Fruit fly (Drosophila melanogaster) whole organism, embryonic: ENCODE results near the gene vsg.

Experiments
- Aef1 ChIP-seq: fragments of 200-800 bp; sonication (Bioruptor generic); IDR thresholded peaks from 3 replicates; pipeline ENCODE4 v1.3.6; 2022; ENCODE audit warnings: missing biosample characterization, missing genetic modification characterization
- Asciz ChIP-seq: fragments of 200-800 bp; sonication (Bioruptor generic); optimal IDR thresholded peaks from 2 replicates; lab custom pipeline; 2017; ENCODE audit warnings: missing biosample characterization, mild to moderate bottlenecking, missing genetic modification characterization, missing genetic modification reagents
- Bgb ChIP-seq: fragments of 200-800 bp; sonication (Bioruptor generic); IDR thresholded peaks from 2 replicates; pipeline ENCODE4 v1.3.6; 2022; ENCODE audit warnings: missing biosample characterization, missing genetic modification characterization; ENCODE audit not compliant: partially characterized antibody
- CG10267 ChIP-seq: fragments of 200-800 bp; sonication (Bioruptor generic); optimal IDR thresholded peaks from 2 replicates; lab custom pipeline; 2018; ENCODE audit warnings: missing biosample characterization, mild to moderate bottlenecking, missing genetic modification characterization, moderate library complexity
- CG10462 ChIP-seq: fragments of 200-800 bp; sonication (Bioruptor generic); optimal IDR thresholded peaks from 2 replicates; lab custom pipeline; 2016; ENCODE audit warnings: missing biosample characterization, missing genetic modification characterization
- CG11085 ChIP-seq: fragments of 200-800 bp; sonication (Bioruptor generic); IDR thresholded peaks from 2 replicates; pipeline ENCODE4 v1.3.6; 2022; ENCODE audit warnings: missing biosample characterization, missing genetic modification characterization
- CG1233 ChIP-seq: fragments of 200-800 bp; sonication (Bioruptor generic); optimal IDR thresholded peaks from 4 replicates; lab custom pipeline; 2018; ENCODE audit warnings: missing biosample characterization, mild to moderate bottlenecking, missing genetic modification characterization
- CG12769 ChIP-seq: fragments of 200-800 bp; sonication (Bioruptor generic); optimal IDR thresholded peaks from 2 replicates; lab custom pipeline; 2019; ENCODE audit warnings: missing biosample characterization, mild to moderate bottlenecking, missing genetic modification characterization, moderate library complexity
- CG14965 ChIP-seq: fragments of 200-800 bp; sonication (Bioruptor generic); optimal IDR thresholded peaks from 2 replicates; lab custom pipeline; 2016; ENCODE audit warnings: missing biosample characterization, missing genetic modification characterization, borderline replicate concordance
- CG15601 ChIP-seq: fragments of 200-800 bp; sonication (Bioruptor generic); optimal IDR thresholded peaks from 3 replicates; lab custom pipeline; 2019; ENCODE audit warnings: missing biosample characterization, mild to moderate bottlenecking, missing genetic modification characterization, moderate library complexity
- CG2120 ChIP-seq: fragments of 200-800 bp; sonication (Bioruptor generic); optimal IDR thresholded peaks from 3 replicates; lab custom pipeline; 2016; ENCODE audit warnings: missing biosample characterization, missing genetic modification characterization
- CG30403 ChIP-seq: fragments of 200-800 bp; sonication (Bioruptor generic); optimal IDR thresholded peaks from 3 replicates; lab custom pipeline; 2016; ENCODE audit warnings: missing biosample characterization, missing genetic modification characterization
- CG31365 ChIP-seq: fragments of 200-800 bp; sonication (Bioruptor generic); optimal IDR thresholded peaks from 2 replicates; lab custom pipeline; 2018; ENCODE audit warnings: missing biosample characterization, mild to moderate bottlenecking, missing genetic modification characterization
- CG31441 ChIP-seq: fragments of 200-800 bp; sonication (Bioruptor generic); IDR thresholded peaks from 2 replicates; pipeline ENCODE4 v1.3.6; 2022; ENCODE audit warnings: missing biosample characterization, missing genetic modification characterization
- CG32767 ChIP-seq: fragments of 200-800 bp; sonication (Bioruptor generic); IDR thresholded peaks from 2 replicates; pipeline ENCODE4 v1.3.6; 2022; ENCODE audit warnings: missing biosample characterization, missing genetic modification characterization
- CG32772 ChIP-seq: fragments of 200-800 bp; sonication (Bioruptor generic); IDR thresholded peaks from 2 replicates; pipeline ENCODE4 v1.3.6; 2022; ENCODE audit warnings: missing biosample characterization, missing genetic modification characterization
- CG33557 ChIP-seq: fragments of 200-800 bp; sonication (Bioruptor generic); optimal IDR thresholded peaks from 2 replicates; lab custom pipeline; 2019; ENCODE audit warnings: missing biosample characterization, mild to moderate bottlenecking, missing genetic modification characterization, moderate library complexity
- CG4424 ChIP-seq: fragments of 200-800 bp; sonication (Bioruptor generic); optimal IDR thresholded peaks from 3 replicates; lab custom pipeline; 2016; ENCODE audit warnings: missing biosample characterization, missing genetic modification characterization
- CG7372 ChIP-seq: fragments of 200-800 bp; sonication (Bioruptor generic); IDR thresholded peaks from 2 replicates; pipeline ENCODE4 v1.3.6; 2022; ENCODE audit warnings: missing biosample characterization, missing genetic modification characterization
- CG7556 ChIP-seq: fragments of 200-800 bp; sonication (Bioruptor generic); optimal IDR thresholded peaks from 2 replicates; lab custom pipeline; 2017; ENCODE audit warnings: missing biosample characterization, mild to moderate bottlenecking, missing genetic modification characterization
- CG7745 ChIP-seq: fragments of 200-800 bp; sonication (Bioruptor generic); optimal IDR thresholded peaks from 2 replicates; lab custom pipeline; 2018; ENCODE audit warnings: missing biosample characterization, mild to moderate bottlenecking, missing genetic modification characterization, moderate library complexity
- CG8290 ChIP-seq, 3 experiments: fragments of 200-800 bp; sonication (Bioruptor generic); optimal IDR thresholded peaks; 2 replicates each; lab custom pipeline; 2016 to 2019; ENCODE audit warnings: missing biosample characterization in 3 of 3, missing genetic modification characterization in 3 of 3, mild to moderate bottlenecking in 2 of 3, moderate library complexity in 1 of 3
- CG8924 ChIP-seq: fragments of 200-800 bp; optimal IDR thresholded peaks from 3 replicates; lab custom pipeline; 2019; ENCODE audit warnings: missing biosample characterization, mild to moderate bottlenecking, missing genetic modification characterization, moderate library complexity
- CG8944 ChIP-seq: fragments of 200-800 bp; sonication (Bioruptor generic); optimal IDR thresholded peaks from 3 replicates; lab custom pipeline; 2016; ENCODE audit warnings: missing biosample characterization, missing genetic modification characterization
- CHES-1-like ChIP-seq: fragments of 200-800 bp; sonication (Bioruptor generic); optimal IDR thresholded peaks from 2 replicates; lab custom pipeline; 2016; ENCODE audit warnings: missing biosample characterization, missing genetic modification characterization
- CkIIα-i1 ChIP-seq: fragments of 200-800 bp; sonication (Bioruptor generic); IDR thresholded peaks from 2 replicates; pipeline ENCODE4 v1.3.6; 2022; ENCODE audit warnings: missing biosample characterization, missing genetic modification characterization
- Dad ChIP-seq: fragments of 200-800 bp; sonication (Bioruptor generic); optimal IDR thresholded peaks from 3 replicates; lab custom pipeline; 2016; ENCODE audit warnings: missing biosample characterization, missing genetic modification characterization
- Dll ChIP-seq: fragments of 200-800 bp; sonication (Bioruptor generic); IDR thresholded peaks from 4 replicates; pipeline ENCODE4 v1.3.6; 2022; ENCODE audit warnings: missing biosample characterization, missing genetic modification characterization; ENCODE audit not compliant: partially characterized antibody
- Doc2 ChIP-seq: fragments of 200-800 bp; sonication (Bioruptor generic); IDR thresholded peaks from 2 replicates; pipeline ENCODE4 v1.3.6; 2022; ENCODE audit warnings: missing biosample characterization, missing genetic modification characterization
- Doc3 ChIP-seq: fragments of 200-800 bp; sonication (Bioruptor generic); IDR thresholded peaks from 3 replicates; pipeline ENCODE4 v1.3.6; 2022; ENCODE audit warnings: missing biosample characterization, missing genetic modification characterization; ENCODE audit not compliant: partially characterized antibody
- HLHmδ ChIP-seq: fragments of 200-800 bp; sonication (Bioruptor generic); optimal IDR thresholded peaks from 2 replicates; lab custom pipeline; 2018; ENCODE audit warnings: missing biosample characterization, mild to moderate bottlenecking, missing genetic modification characterization, moderate library complexity
- Oli ChIP-seq: fragments of 200-800 bp; sonication (Bioruptor generic); optimal IDR thresholded peaks from 2 replicates; lab custom pipeline; 2018; ENCODE audit warnings: missing biosample characterization, mild to moderate bottlenecking, missing genetic modification characterization, moderate library complexity
- Vsx1 ChIP-seq: fragments of 200-800 bp; sonication (Bioruptor generic); optimal IDR thresholded peaks from 2 replicates; lab custom pipeline; 2017; ENCODE audit warnings: missing biosample characterization, mild to moderate bottlenecking, missing genetic modification characterization, missing genetic modification reagents
- ato ChIP-seq: fragments of 200-800 bp; sonication (Bioruptor generic); IDR thresholded peaks from 2 replicates; pipeline ENCODE4 v1.3.6; 2022; ENCODE audit warnings: missing biosample characterization, missing genetic modification characterization; ENCODE audit not compliant: partially characterized antibody
- cato ChIP-seq: fragments of 200-800 bp; sonication (Bioruptor generic); optimal IDR thresholded peaks from 2 replicates; lab custom pipeline; 2016; ENCODE audit warnings: missing biosample characterization, missing genetic modification characterization, borderline replicate concordance
- chif ChIP-seq, 2 experiments: fragments of 200-800 bp; sonication (Bioruptor generic); optimal IDR thresholded peaks; 3 replicates each; lab custom pipeline; 2016; ENCODE audit warnings: missing biosample characterization in 2 of 2, missing genetic modification characterization in 2 of 2
- chinmo ChIP-seq: fragments of 200-800 bp; sonication (Bioruptor generic); IDR thresholded peaks from 4 replicates; pipeline ENCODE4 v1.3.6; 2022; ENCODE audit warnings: missing biosample characterization, missing genetic modification characterization; ENCODE audit not compliant: partially characterized antibody
- da ChIP-seq: fragments of 200-800 bp; sonication (Bioruptor generic); optimal IDR thresholded peaks from 2 replicates; lab custom pipeline; 2016; ENCODE audit warnings: missing biosample characterization, missing genetic modification characterization
- ftz-f1 ChIP-seq: fragments of 200-800 bp; sonication (Bioruptor generic); optimal IDR thresholded peaks from 2 replicates; lab custom pipeline; 2016; ENCODE audit warnings: missing biosample characterization, missing genetic modification characterization
- grn ChIP-seq: fragments of 200-800 bp; sonication (Bioruptor generic); optimal IDR thresholded peaks from 3 replicates; lab custom pipeline; 2017; ENCODE audit warnings: missing biosample characterization, missing genetic modification characterization
- lbe ChIP-seq: fragments of 200-800 bp; sonication (Bioruptor generic); optimal IDR thresholded peaks from 2 replicates; lab custom pipeline; 2016; ENCODE audit warnings: missing biosample characterization, mild to moderate bottlenecking, missing genetic modification characterization
- nerfin-2 ChIP-seq: fragments of 200-800 bp; sonication (Bioruptor generic); IDR thresholded peaks from 2 replicates; pipeline ENCODE4 v1.3.6; 2022; ENCODE audit warnings: missing biosample characterization, missing genetic modification characterization; ENCODE audit not compliant: partially characterized antibody
- nom ChIP-seq: fragments of 200-800 bp; sonication (Bioruptor generic); optimal IDR thresholded peaks from 2 replicates; lab custom pipeline; 2017; ENCODE audit warnings: missing biosample characterization, missing genetic modification characterization, mild to moderate bottlenecking, moderate library complexity, missing genetic modification reagents
- oc ChIP-seq: fragments of 200-800 bp; sonication (Bioruptor generic); optimal IDR thresholded peaks from 2 replicates; lab custom pipeline; 2018; ENCODE audit warnings: missing biosample characterization, mild to moderate bottlenecking, missing genetic modification characterization, moderate library complexity
- otp ChIP-seq: fragments of 200-800 bp; sonication (Bioruptor generic); IDR thresholded peaks from 3 replicates; pipeline ENCODE4, ENCODE4 v1.3.6; 2022; ENCODE audit warnings: missing biosample characterization, missing genetic modification characterization
- pfk ChIP-seq: fragments of 200-800 bp; sonication (Bioruptor generic); optimal IDR thresholded peaks from 2 replicates; lab custom pipeline; 2018; ENCODE audit warnings: missing biosample characterization, mild to moderate bottlenecking, missing genetic modification characterization, moderate library complexity
- sens-2 ChIP-seq: fragments of 200-800 bp; sonication (Bioruptor generic); IDR thresholded peaks from 2 replicates; pipeline ENCODE4 v1.3.6; 2022; ENCODE audit warnings: missing biosample characterization, missing genetic modification characterization
- sug ChIP-seq: fragments of 200-800 bp; optimal IDR thresholded peaks from 2 replicates; lab custom pipeline; 2019; ENCODE audit warnings: missing biosample characterization, mild to moderate bottlenecking, missing genetic modification characterization, moderate library complexity
- z ChIP-seq: fragments of 200-800 bp; sonication (Bioruptor generic); IDR thresholded peaks from 3 replicates; pipeline ENCODE4 v1.3.6; 2022; ENCODE audit warnings: missing biosample characterization, missing genetic modification characterization

Gene vsg

dm6 chr3L:9678007-9678497 lies 36.1 kb upstream of the vsg start (continued):
- TF ChIP-seq grn (no peak), CHES-1-like (GFP tag; lab: Kevin White, UChicago) (no peak), nom (peak; percentile 19), CG30403 (no peak), CG32772 (GFP tag; lab: Robert Waterston, UW) (no peak), CG12769 (tag; lab: Kevin White, UChicago) (no peak), lbe (GFP tag; lab: Kevin White, UChicago) (no peak), chif (GFP tag; optimal IDR thresholded peaks at IDR 0.05; lab: Kevin White, UChicago) (no peak), z (GFP tag; lab: Robert Waterston, UW) (0 out of 3 replicates have a peak, but pooled peaks have one; percentile 57), CG10267 (no peak), HLHmδ (GFP tag; lab: Kevin White, UChicago) (peak; percentile 30), ato (GFP tag; lab: Robert Waterston, UW) (no peak), Doc2 (GFP tag; lab: Robert Waterston, UW) (no peak), Oli (tag; lab: Kevin White, UChicago) (no peak), CG8944 (no peak), Doc3 (GFP tag; lab: Robert Waterston, UW) (no peak), CG8290 (GFP tag; optimal IDR thresholded peaks at IDR 0.05; lab: Kevin White, UChicago) (no peak), CG8290 (tag; optimal IDR thresholded peaks at IDR 0.05; lab: Kevin White, UChicago) (no peak), CkIIα-i1 (GFP tag; lab: Robert Waterston, UW) (no peak), CG11085 (GFP tag; lab: Robert Waterston, UW) (no peak), CG31365 (tag; lab: Kevin White, UChicago) (no peak), CG1233 (GFP tag; lab: Kevin White, UChicago) (peak; percentile 26), Asciz (GFP tag; lab: Kevin White, UChicago) (peak; percentile 13), ftz-f1 (GFP tag; lab: Kevin White, UChicago) (no peak), CG10462 (GFP tag; lab: Kevin White, UChicago) (no peak), cato (GFP tag; lab: Kevin White, UChicago) (no peak), da (GFP tag; lab: Kevin White, UChicago) (no peak), sug (no peak), CG33557 (GFP tag; lab: Kevin White, UChicago) (peak; percentile 22), CG15601 (tag; lab: Kevin White, UChicago) (peak; percentile 15), CG7745 (tag; lab: Kevin White, UChicago) (peak; percentile 28), CG31441 (no peak), oc (tag; lab: Kevin White, UChicago) (no peak), Vsx1 (GFP tag; lab: Kevin White, UChicago) (peak; percentile 50), sens-2 (GFP tag; lab: Robert Waterston, UW) (peak; percentile 30; the same call in 1 of the 2 replicates), pfk (GFP tag; lab: Kevin White, UChicago) (no peak), Aef1 (GFP tag; lab: Robert Waterston, UW) (no peak), CG14965 (GFP tag; lab: Kevin White, UChicago) (no peak), nerfin-2 (no peak), CG8924 (peak; percentile 29), CG2120 (GFP tag; lab: Kevin White, UChicago) (no peak), CG4424 (GFP tag; lab: Kevin White, UChicago) (no peak), CG7372 (GFP tag; lab: Robert Waterston, UW) (no peak), Dll (GFP tag; lab: Robert Waterston, UW) (0 out of 4 replicates have a peak, but pooled peaks have one; percentile 10), CG7556 (GFP tag; lab: Kevin White, UChicago) (no peak), chinmo (GFP tag; lab: Robert Waterston, UW) (no peak; the same call in 3 of the 4 replicates), Bgb (GFP tag; lab: Robert Waterston, UW) (peak; percentile 6; the same call in 1 of the 2 replicates), CG32767 (GFP tag; lab: Robert Waterston, UW) (no peak), otp (GFP tag; lab: Robert Waterston, UW) (no peak), Dad (GFP tag; lab: Kevin White, UChicago) (no peak)
